Worm (Caenorhabditis elegans) whole organism, midembryonic: ENCODE measurements around the gene F23F1.2.

Source experiments
- T22C8.4 ChIP-seq: fragments of 200-800 bp; sonication (Bioruptor generic); IDR thresholded peaks from 2 replicates; pipeline ENCODE4 v1.3.6; 2022; ENCODE audit warnings: missing genetic modification characterization, missing compliant biosample characterization
- cog-1 ChIP-seq: sonication (generic microtip); optimal IDR thresholded peaks from 2 replicates; lab custom pipeline; 2016; ENCODE audit warnings: missing genetic modification characterization, missing compliant biosample characterization
- flt-1 ChIP-seq: fragments of 200-800 bp; sonication (Bioruptor generic); IDR thresholded peaks from 2 replicates; pipeline ENCODE4 v1.3.6; 2022; ENCODE audit warnings: missing genetic modification characterization, missing compliant biosample characterization
- klf-2 ChIP-seq: fragments of 200-800 bp; sonication (Bioruptor generic); conservative IDR thresholded peaks from 2 replicates; pipeline ENCODE4 v1.3.6; 2022; ENCODE audit warnings: missing genetic modification reagents, missing genetic modification characterization, missing compliant biosample characterization
- med-1 ChIP-seq: sonication (generic microtip); optimal IDR thresholded peaks from 2 replicates; lab custom pipeline; 2017; ENCODE audit warnings: missing genetic modification characterization, mild to moderate bottlenecking, missing compliant biosample characterization, antibody characterized with exemption, missing genetic modification reagents; ENCODE audit not compliant: insufficient read depth
- ref-1 ChIP-seq: fragments of 200-800 bp; sonication (Bioruptor generic); conservative IDR thresholded peaks from 2 replicates; pipeline ENCODE4 v1.3.6; 2022; ENCODE audit warnings: missing genetic modification reagents, missing genetic modification characterization, missing compliant biosample characterization
- tab-1 ChIP-seq: fragments of 200-800 bp; sonication (Bioruptor generic); IDR thresholded peaks from 2 replicates; pipeline ENCODE4 v1.3.6; 2022; ENCODE audit warnings: missing genetic modification characterization, missing compliant biosample characterization
- ztf-23 ChIP-seq: fragments of 200-800 bp; sonication (Bioruptor generic); IDR thresholded peaks from 2 replicates; pipeline ENCODE4 v1.3.6; 2022; ENCODE audit warnings: missing genetic modification reagents, missing genetic modification characterization, missing compliant biosample characterization
- ztf-29 ChIP-seq: fragments of 200-800 bp; sonication (Bioruptor generic); IDR thresholded peaks from 2 replicates; pipeline ENCODE4 v1.3.6; 2022; ENCODE audit warnings: missing genetic modification reagents, missing genetic modification characterization, missing compliant biosample characterization

The F23F1.2 gene

ce11 chrII:21953-22352 lies 12.1 kb upstream of the F23F1.2 start:
- TF ChIP-seq ztf-23 (GFP tag; lab: Robert Waterston, UW) (no peak), T22C8.4 (GFP tag; lab: Robert Waterston, UW) (no peak), flt-1 (GFP tag; lab: Robert Waterston, UW) (no peak), cog-1 (tag; lab: Kevin White, UChicago) (no peak), ztf-29 (GFP tag; lab: Robert Waterston, UW) (no peak), med-1 (GFP tag; lab: Kevin White, UChicago) (no peak), ref-1 (GFP tag; lab: Robert Waterston, UW) (no peak), klf-2 (GFP tag; lab: Robert Waterston, UW) (no peak), tab-1 (GFP tag; lab: Robert Waterston, UW) (no peak)

ce11 chrII:23025-23424 lies 11.0 kb upstream of the F23F1.2 start, which contains the start of gene sqt-2:
TSS of gene sqt-2 (plus strand) at chrII:23325.
- TF ChIP-seq ztf-23 (GFP tag; lab: Robert Waterston, UW) (no peak), med-1 (GFP tag; lab: Kevin White, UChicago) (no peak), ztf-29 (GFP tag; lab: Robert Waterston, UW) (no peak), T22C8.4 (GFP tag; lab: Robert Waterston, UW) (no peak)

DNA sequence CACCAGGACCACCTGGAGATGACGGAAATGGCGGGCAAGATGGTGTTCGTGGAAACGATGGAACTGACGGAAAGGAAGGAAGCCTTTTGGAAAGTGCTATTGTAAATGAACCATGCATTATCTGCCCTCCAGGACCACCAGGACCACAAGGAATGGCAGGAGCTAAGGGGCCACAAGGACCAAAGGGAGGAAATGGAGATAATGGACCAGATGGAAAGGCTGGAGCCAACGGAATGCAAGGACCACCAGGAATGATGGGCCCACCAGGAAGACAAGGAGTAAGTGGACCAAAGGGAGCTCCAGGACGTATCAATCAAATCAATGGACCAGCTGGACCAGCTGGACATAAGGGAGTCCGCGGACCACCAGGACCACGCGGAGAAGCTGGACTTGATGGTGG lies 10.3 kb upstream of the F23F1.2 start:
- TF ChIP-seq ztf-29 (GFP tag; lab: Robert Waterston, UW): no peak
- no peak for TF ChIP-seq med-1 (GFP tag; lab: Kevin White, UChicago)
- no peak for TF ChIP-seq ref-1 (GFP tag; lab: Robert Waterston, UW)
- no peak for TF ChIP-seq klf-2 (GFP tag; lab: Robert Waterston, UW)
- no peak for TF ChIP-seq T22C8.4 (GFP tag; lab: Robert Waterston, UW)
- TF ChIP-seq tab-1 (GFP tag; lab: Robert Waterston, UW): no peak
- no peak for TF ChIP-seq cog-1 (tag; lab: Kevin White, UChicago)
- no peak for TF ChIP-seq flt-1 (GFP tag; lab: Robert Waterston, UW)
- no peak for TF ChIP-seq ztf-23 (GFP tag; lab: Robert Waterston, UW)

DNA sequence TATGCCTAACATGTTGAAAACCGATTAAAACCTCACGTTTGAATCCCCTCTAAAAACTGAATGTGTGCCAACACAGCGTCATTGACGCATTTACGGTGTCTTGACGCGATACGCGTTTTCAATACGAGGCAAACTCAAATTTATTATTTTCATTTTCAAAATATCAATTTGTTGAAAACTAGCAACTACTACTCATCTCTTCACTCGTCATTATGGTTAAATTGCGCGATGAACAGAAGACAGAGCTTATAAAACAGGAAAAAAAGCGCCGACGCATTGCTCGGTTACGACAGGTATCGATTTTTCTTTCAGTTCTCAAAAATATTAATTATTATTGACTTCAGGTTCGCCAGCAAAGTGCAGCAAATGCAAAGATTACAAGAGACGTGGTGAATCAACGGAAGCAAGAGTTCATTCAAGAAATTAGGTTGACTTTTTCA lies 9.4 kb upstream of the F23F1.2 start, which contains the start of gene enee-1:
Gene enee-1, plus strand, starts transcription at position 108 of the 440 bp plus-strand sequence.
- TF ChIP-seq tab-1 (GFP tag; lab: Robert Waterston, UW) (no peak), cog-1 (tag; lab: Kevin White, UChicago) (peak; percentile 26), flt-1 (GFP tag; lab: Robert Waterston, UW) (no peak), klf-2 (GFP tag; lab: Robert Waterston, UW) (no peak), ztf-23 (GFP tag; lab: Robert Waterston, UW) (0 out of 2 replicates have a peak, but pooled peaks have one; percentile 56)

- no peak for TF ChIP-seq klf-2 (GFP tag; lab: Robert Waterston, UW)
- no peak for TF ChIP-seq tab-1 (GFP tag; lab: Robert Waterston, UW)
- no peak for TF ChIP-seq cog-1 (tag; lab: Kevin White, UChicago)
- TF ChIP-seq ztf-29 (GFP tag; lab: Robert Waterston, UW): no peak
- no peak for TF ChIP-seq T22C8.4 (GFP tag; lab: Robert Waterston, UW)
- TF ChIP-seq ztf-23 (GFP tag; lab: Robert Waterston, UW): no peak
- no peak for TF ChIP-seq flt-1 (GFP tag; lab: Robert Waterston, UW)
- no peak for TF ChIP-seq med-1 (GFP tag; lab: Kevin White, UChicago)
- no peak for TF ChIP-seq ref-1 (GFP tag; lab: Robert Waterston, UW)
Observed at ce11 chrII:28283-28682, 5.7 kb upstream of the F23F1.2 start, which contains the start of gene F23F1.4. TSS of gene F23F1.4 (minus strand) at chrII:28423.

DNA sequence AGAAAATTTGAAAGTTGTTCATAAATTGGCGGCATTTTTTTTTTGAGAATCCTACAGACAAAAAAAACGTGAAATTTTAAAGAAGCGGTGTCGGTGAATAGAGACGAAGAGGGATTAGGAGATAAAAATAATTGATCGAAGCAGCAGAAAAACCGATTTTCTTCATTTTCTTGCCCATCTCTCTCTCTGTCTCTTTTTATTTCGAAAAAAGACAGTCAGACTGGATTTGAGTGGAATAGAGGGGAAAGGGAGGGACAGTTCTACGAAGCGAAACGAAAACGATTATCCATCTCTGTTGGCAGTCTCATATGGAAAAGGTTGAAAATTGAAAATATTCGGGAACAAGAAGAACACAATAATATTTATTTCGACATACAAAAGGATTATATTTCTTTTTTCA lies 4.4 kb upstream of the F23F1.2 start:
- TF ChIP-seq klf-2 (GFP tag; lab: Robert Waterston, UW) (no peak), flt-1 (GFP tag; lab: Robert Waterston, UW) (no peak), med-1 (GFP tag; lab: Kevin White, UChicago) (no peak), cog-1 (tag; lab: Kevin White, UChicago) (no peak), T22C8.4 (GFP tag; lab: Robert Waterston, UW) (no peak), ref-1 (GFP tag; lab: Robert Waterston, UW) (no peak), tab-1 (GFP tag; lab: Robert Waterston, UW) (no peak), ztf-23 (GFP tag; lab: Robert Waterston, UW) (no peak), ztf-29 (GFP tag; lab: Robert Waterston, UW) (no peak)

ce11 chrII:31521-31920 lies 2.5 kb upstream of the F23F1.2 start, which contains the start of the genes F23F1.5 and fbxc-54:
TSS of gene F23F1.5 (minus strand) at chrII:31584.
TSS of gene fbxc-54 (plus strand) at chrII:31719.
- TF ChIP-seq cog-1 (tag; lab: Kevin White, UChicago) (no peak), med-1 (GFP tag; lab: Kevin White, UChicago) (no peak)

DNA sequence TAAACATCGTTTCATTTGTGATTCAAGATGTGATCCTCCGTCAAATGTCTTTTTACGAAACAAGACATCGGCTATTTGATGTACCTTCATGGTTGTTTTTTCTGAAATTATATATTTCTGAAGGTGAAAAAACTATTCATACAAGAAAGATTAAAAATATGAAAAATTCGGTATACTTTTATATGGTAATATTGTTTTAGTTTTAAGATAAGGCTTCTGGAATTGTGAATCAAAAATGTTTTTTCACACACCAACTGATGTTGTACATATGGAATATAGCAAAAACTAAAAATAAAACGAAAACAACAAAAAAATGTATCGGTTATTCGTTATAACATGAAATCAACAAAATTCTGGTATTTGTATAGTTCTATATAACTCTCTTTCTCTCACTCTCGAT lies 3.2 kb downstream of the F23F1.2 start, which contains the start of gene F23F1.6:
Gene F23F1.6, minus strand, starts transcription at position 101 of the 400 bp plus-strand sequence.
- TF ChIP-seq tab-1 (GFP tag; lab: Robert Waterston, UW) (no peak), klf-2 (GFP tag; lab: Robert Waterston, UW) (no peak), cog-1 (tag; lab: Kevin White, UChicago) (no peak)

- TF ChIP-seq T22C8.4 (GFP tag; lab: Robert Waterston, UW): no peak
- TF ChIP-seq cog-1 (tag; lab: Kevin White, UChicago): no peak
- no peak for TF ChIP-seq tab-1 (GFP tag; lab: Robert Waterston, UW)
- TF ChIP-seq ztf-23 (GFP tag; lab: Robert Waterston, UW): no peak
- no peak for TF ChIP-seq ztf-29 (GFP tag; lab: Robert Waterston, UW)
Observed at ce11 chrII:39437-39836, 5.4 kb downstream of the F23F1.2 start, which contains the start of gene spp-24. TSS of gene spp-24 (minus strand) at chrII:39537.

ce11 chrII:41914-42313 lies 7.9 kb downstream of the F23F1.2 start, which contains the start of gene F23F1.10:
TSS of gene F23F1.10 (minus strand) at chrII:41982.
- no peak for TF ChIP-seq tab-1 (GFP tag; lab: Robert Waterston, UW)
- no peak for TF ChIP-seq flt-1 (GFP tag; lab: Robert Waterston, UW)
- TF ChIP-seq med-1 (GFP tag; lab: Kevin White, UChicago): no peak
- no peak for TF ChIP-seq ztf-23 (GFP tag; lab: Robert Waterston, UW)
- no peak for TF ChIP-seq klf-2 (GFP tag; lab: Robert Waterston, UW)
